Worm (Caenorhabditis elegans) whole organism, late embryonic: ENCODE results near the gene tpan-1.

ENCODE experiments used
- K09A11.1 ChIP-seq: sonication (generic microtip); optimal IDR thresholded peaks from 2 replicates; lab custom pipeline; 2017; ENCODE audit warnings: antibody characterized with exemption, mild to moderate bottlenecking, missing genetic modification characterization, missing compliant biosample characterization; ENCODE audit not compliant: insufficient read depth
- ceh-2 ChIP-seq: sonication (generic microtip); optimal IDR thresholded peaks from 2 replicates; lab custom pipeline; 2016; ENCODE audit warnings: missing genotype, missing genetic modification characterization, missing compliant biosample characterization
- ceh-9 ChIP-seq: sonication (generic microtip); optimal IDR thresholded peaks from 2 replicates; lab custom pipeline; 2016; ENCODE audit warnings: mild to moderate bottlenecking, missing genetic modification characterization, inconsistent platforms, missing compliant biosample characterization
- fkh-10 ChIP-seq: fragments of 150-350 bp; optimal IDR thresholded peaks from 2 replicates; lab custom pipeline; 2014; ENCODE audit warnings: missing biosample characterization, missing genetic modification reagents, missing genetic modification characterization
- gmeb-2 ChIP-seq: sonication (generic microtip); optimal IDR thresholded peaks from 2 replicates; lab custom pipeline; 2016; ENCODE audit warnings: missing genetic modification characterization, inconsistent platforms, missing compliant biosample characterization
- nfya-1 ChIP-seq: sonication (generic microtip); optimal IDR thresholded peaks from 2 replicates; lab custom pipeline; 2017; ENCODE audit warnings: missing genetic modification characterization, mild to moderate bottlenecking, missing compliant biosample characterization, antibody characterized with exemption, moderate library complexity
- nhr-232 ChIP-seq: sonication (generic microtip); optimal IDR thresholded peaks from 2 replicates; lab custom pipeline; 2016; ENCODE audit warnings: missing genetic modification characterization, missing compliant biosample characterization
- pha-4 ChIP-seq: fragments of 150-350 bp; optimal IDR thresholded peaks from 2 replicates; lab custom pipeline; 2018; ENCODE audit warnings: missing biosample characterization, missing genetic modification reagents, missing genetic modification characterization
- rnt-1 ChIP-seq: sonication (generic microtip); optimal IDR thresholded peaks from 2 replicates; lab custom pipeline; 2016; ENCODE audit warnings: missing genetic modification characterization, missing compliant biosample characterization

- peak; percentile 100 for TF ChIP-seq pha-4 (tag; lab: Kevin White, UChicago)
- TF ChIP-seq nhr-232 (tag; lab: Kevin White, UChicago): no peak
- no peak for TF ChIP-seq fkh-10 (GFP tag; lab: Kevin White, UChicago)
- TF ChIP-seq ceh-9 (tag; lab: Kevin White, UChicago): no peak
- TF ChIP-seq gmeb-2 (tag; lab: Kevin White, UChicago): peak; percentile 11
- TF ChIP-seq rnt-1: peak; percentile 83
- no peak for TF ChIP-seq ceh-2 (tag; lab: Kevin White, UChicago)
- TF ChIP-seq K09A11.1 (tag; lab: Kevin White, UChicago): peak; percentile 40
- peak; percentile 90 for TF ChIP-seq nfya-1
Measured at ce11 chrV:20778257-20778697, 11.0 kb upstream of the tpan-1 start.
